Worm (Caenorhabditis elegans) whole organism, L4 larva: ENCODE measurements around the gene asns-1.

Experiments
- F37D6.2 ChIP-seq: sonication (generic microtip); optimal IDR thresholded peaks from 2 replicates; lab custom pipeline; 2016; ENCODE audit warnings: mild to moderate bottlenecking, missing genetic modification characterization, missing compliant biosample characterization
- F44E2.7 ChIP-seq: fragments of 200-800 bp; sonication (Bioruptor generic); IDR thresholded peaks from 2 replicates; pipeline ENCODE4 v2.1.2; 2022; ENCODE audit warnings: missing genetic modification characterization, missing compliant biosample characterization
- T26A8.4 ChIP-seq: fragments of 200-800 bp; sonication (Bioruptor generic); IDR thresholded peaks from 2 replicates; pipeline ENCODE4 v1.3.6; 2022; ENCODE audit warnings: missing genetic modification characterization, missing compliant biosample characterization
- Y48G9A.11 ChIP-seq: fragments of 200-800 bp; sonication (Bioruptor generic); IDR thresholded peaks from 2 replicates; pipeline ENCODE4 v1.3.6; 2022; ENCODE audit warnings: missing genetic modification reagents, missing genetic modification characterization, missing compliant biosample characterization
- Y5F2A.4 ChIP-seq: fragments of 200-800 bp; sonication (Bioruptor generic); optimal IDR thresholded peaks from 2 replicates; lab custom pipeline; 2018; ENCODE audit warnings: mild to moderate bottlenecking, missing genetic modification characterization, missing compliant biosample characterization
- Y75B8A.6 ChIP-seq: fragments of 200-800 bp; sonication (Bioruptor generic); IDR thresholded peaks from 2 replicates; pipeline ENCODE4 v1.3.6; 2022; ENCODE audit warnings: missing genetic modification reagents, missing genetic modification characterization, missing compliant biosample characterization
- ZK337.2 ChIP-seq: fragments of 200-800 bp; sonication (Bioruptor generic); IDR thresholded peaks from 2 replicates; pipeline ENCODE4 v1.3.6; 2022; ENCODE audit warnings: missing genetic modification reagents, missing genetic modification characterization, missing compliant biosample characterization
- ZK546.5 ChIP-seq, 2 experiments: sonication (generic microtip); optimal IDR thresholded peaks; 2 replicates each; lab custom pipeline; 2017; ENCODE audit warnings: missing biosample characterization in 2 of 2, missing genetic modification characterization in 2 of 2
- ama-1 ChIP-seq: fragments of 150-350 bp; optimal IDR thresholded peaks from 2 replicates; lab custom pipeline; 2014; ENCODE audit warnings: inconsistent platforms, mixed read lengths
- arid-1 ChIP-seq: fragments of 200-800 bp; sonication (Bioruptor generic); conservative IDR thresholded peaks from 2 replicates; pipeline ENCODE4 v1.3.6; 2022; ENCODE audit warnings: missing genetic modification reagents, missing genetic modification characterization, missing compliant biosample characterization
- ceh-44 ChIP-seq: fragments of 200-800 bp; sonication (Bioruptor generic); IDR thresholded peaks from 2 replicates; pipeline ENCODE4 v1.3.6; 2022; ENCODE audit warnings: missing genetic modification reagents, missing genetic modification characterization, missing compliant biosample characterization
- ceh-62 ChIP-seq: sonication (generic microtip); optimal IDR thresholded peaks from 2 replicates; lab custom pipeline; 2017; ENCODE audit warnings: missing biosample characterization, missing genetic modification characterization
- ces-1 ChIP-seq: fragments of 150-350 bp; sonication (generic microtip); optimal IDR thresholded peaks from 4 replicates; lab custom pipeline; 2014; ENCODE audit warnings: missing biosample characterization, missing genetic modification reagents, missing genetic modification characterization
- ctbp-1 ChIP-seq: fragments of 200-800 bp; sonication (Bioruptor generic); IDR thresholded peaks from 2 replicates; pipeline ENCODE4 v1.3.6; 2022; ENCODE audit warnings: missing genetic modification reagents, missing genetic modification characterization, missing compliant biosample characterization
- daf-12 ChIP-seq: fragments of 150-350 bp; optimal IDR thresholded peaks from 2 replicates; lab custom pipeline; 2014; ENCODE audit warnings: missing biosample characterization, missing genetic modification reagents, missing genetic modification characterization
- daf-19 ChIP-seq: fragments of 200-800 bp; sonication (Bioruptor generic); conservative IDR thresholded peaks from 2 replicates; pipeline ENCODE4 v1.3.6; 2022; ENCODE audit warnings: missing genetic modification characterization, missing compliant biosample characterization
- daf-8 ChIP-seq: fragments of 200-800 bp; sonication (Bioruptor generic); IDR thresholded peaks from 2 replicates; pipeline ENCODE4 v1.3.6; 2022; ENCODE audit warnings: missing genetic modification characterization, missing compliant biosample characterization
- dmd-6 ChIP-seq: fragments of 200-800 bp; sonication (Bioruptor generic); IDR thresholded peaks from 2 replicates; pipeline ENCODE4 v1.3.6; 2022; ENCODE audit warnings: missing genetic modification reagents, missing genetic modification characterization, missing compliant biosample characterization
- dmd-9 ChIP-seq: fragments of 200-800 bp; sonication (Bioruptor generic); IDR thresholded peaks from 2 replicates; pipeline ENCODE4 v1.3.6; 2022; ENCODE audit warnings: missing genetic modification reagents, missing genetic modification characterization, missing compliant biosample characterization
- egl-43 ChIP-seq: fragments of 200-800 bp; sonication (Bioruptor generic); IDR thresholded peaks from 2 replicates; pipeline ENCODE4 v1.3.6; 2022; ENCODE audit warnings: missing genetic modification reagents, missing genetic modification characterization, missing compliant biosample characterization
- gei-8 ChIP-seq: fragments of 200-800 bp; sonication (Bioruptor generic); optimal IDR thresholded peaks from 2 replicates; lab custom pipeline; 2018; ENCODE audit warnings: mild to moderate bottlenecking, missing genetic modification characterization, missing compliant biosample characterization
- hif-1 ChIP-seq, 2 experiments: sonication (generic microtip); optimal IDR thresholded peaks; 2 replicates each; lab custom pipeline; 2016 to 2017; ENCODE audit warnings: missing compliant biosample characterization in 2 of 2, missing genetic modification characterization in 2 of 2, missing genetic modification reagents in 2 of 2, missing genotype in 2 of 2, mild to moderate bottlenecking in 1 of 2
- hlh-30 ChIP-seq: sonication (generic microtip); optimal IDR thresholded peaks from 2 replicates; lab custom pipeline; 2017; ENCODE audit warnings: antibody characterized with exemption, mild to moderate bottlenecking, missing genetic modification characterization, missing compliant biosample characterization; ENCODE audit not compliant: insufficient read depth
- hmg-1.1 ChIP-seq: fragments of 200-800 bp; sonication (Bioruptor generic); IDR thresholded peaks from 2 replicates; pipeline ENCODE4 v1.3.6; 2022; ENCODE audit warnings: missing genetic modification reagents, missing genetic modification characterization, missing compliant biosample characterization
- lin-1 ChIP-seq: fragments of 200-800 bp; sonication (Bioruptor generic); IDR thresholded peaks from 2 replicates; pipeline ENCODE4 v1.3.6; 2022; ENCODE audit warnings: missing genetic modification reagents, missing genetic modification characterization, missing compliant biosample characterization
- lin-13 ChIP-seq: fragments of 150-350 bp; optimal IDR thresholded peaks from 2 replicates; lab custom pipeline; 2014; ENCODE audit warnings: missing biosample characterization, missing genetic modification reagents, missing genetic modification characterization
- lin-29 ChIP-seq: fragments of 200-800 bp; sonication (Bioruptor generic); IDR thresholded peaks from 2 replicates; pipeline ENCODE4 v1.3.6; 2022; ENCODE audit warnings: missing genetic modification reagents, missing genetic modification characterization, missing compliant biosample characterization
- lin-39 ChIP-seq: fragments of 150-350 bp; optimal IDR thresholded peaks from 2 replicates; lab custom pipeline; 2014; ENCODE audit warnings: missing biosample characterization, missing genetic modification reagents, missing genetic modification characterization
- madf-5 ChIP-seq, 2 experiments: fragments of 200-800 bp; sonication (Bioruptor generic); IDR thresholded peaks; 2 replicates each; pipeline ENCODE4 v1.3.6; 2022; ENCODE audit warnings: missing compliant biosample characterization in 2 of 2, missing genetic modification characterization in 2 of 2
- mxl-2 ChIP-seq: fragments of 200-800 bp; sonication (Bioruptor generic); conservative IDR thresholded peaks from 2 replicates; pipeline ENCODE4 v1.3.6; 2022; ENCODE audit warnings: missing genetic modification reagents, missing genetic modification characterization, missing compliant biosample characterization
- nhr-102 ChIP-seq: sonication (generic microtip); optimal IDR thresholded peaks from 2 replicates; lab custom pipeline; 2016; ENCODE audit warnings: mild to moderate bottlenecking, missing genetic modification characterization, moderate library complexity, missing compliant biosample characterization
- nhr-111 ChIP-seq: fragments of 200-800 bp; sonication (Bioruptor generic); optimal IDR thresholded peaks from 2 replicates; lab custom pipeline; 2018; ENCODE audit warnings: mild to moderate bottlenecking, missing genetic modification characterization, missing compliant biosample characterization
- nhr-237 ChIP-seq: sonication (generic microtip); optimal IDR thresholded peaks from 2 replicates; lab custom pipeline; 2017; ENCODE audit warnings: missing biosample characterization, missing genetic modification characterization
- nhr-25 ChIP-seq: sonication (generic microtip); optimal IDR thresholded peaks from 2 replicates; lab custom pipeline; 2017; ENCODE audit warnings: missing genetic modification characterization, mild to moderate bottlenecking, missing compliant biosample characterization, antibody characterized with exemption, moderate library complexity, borderline replicate concordance; ENCODE audit not compliant: insufficient read depth
- nhr-41 ChIP-seq: fragments of 200-800 bp; sonication (Bioruptor generic); IDR thresholded peaks from 2 replicates; pipeline ENCODE4 v1.3.6; 2022; ENCODE audit warnings: missing genetic modification reagents, missing genetic modification characterization, missing compliant biosample characterization
- nhr-76 ChIP-seq: fragments of 150-350 bp; optimal IDR thresholded peaks from 2 replicates; lab custom pipeline; 2014; ENCODE audit warnings: missing biosample characterization, missing genetic modification characterization
- pha-4 ChIP-seq, 2 experiments: fragments of 150-350 bp in 1 of 2; fragments of 200-800 bp in 1 of 2; sonication (Bioruptor generic) in 1 of 2; IDR thresholded peaks in 1 of 2; optimal IDR thresholded peaks in 1 of 2; 2 replicates each; pipeline versions ENCODE4 v1.3.6 to Lab custom; 2014 to 2022; ENCODE audit warnings: missing genetic modification characterization in 2 of 2, missing genetic modification reagents in 2 of 2, missing biosample characterization in 1 of 2, missing compliant biosample characterization in 1 of 2
- rbr-2 ChIP-seq: sonication (generic microtip); optimal IDR thresholded peaks from 2 replicates; lab custom pipeline; 2016; ENCODE audit warnings: missing genotype, missing genetic modification characterization, missing compliant biosample characterization
- saeg-2 ChIP-seq: fragments of 200-800 bp; sonication (Bioruptor generic); IDR thresholded peaks from 2 replicates; pipeline ENCODE4 v1.3.6; 2022; ENCODE audit warnings: missing genetic modification reagents, missing genetic modification characterization, missing compliant biosample characterization
- set-16 ChIP-seq: fragments of 200-800 bp; sonication (Bioruptor generic); IDR thresholded peaks from 2 replicates; pipeline ENCODE4 v1.3.6; 2022; ENCODE audit warnings: missing genetic modification reagents, missing genetic modification characterization, missing compliant biosample characterization
- skn-1 ChIP-seq: fragments of 150-350 bp; optimal IDR thresholded peaks from 2 replicates; lab custom pipeline; 2014; ENCODE audit warnings: missing biosample characterization, missing genetic modification characterization
- snpc-1.2 ChIP-seq: fragments of 200-800 bp; sonication (Bioruptor generic); IDR thresholded peaks from 2 replicates; pipeline ENCODE4 v1.3.6; 2022; ENCODE audit warnings: missing genetic modification reagents, missing genetic modification characterization, missing compliant biosample characterization
- spr-1 ChIP-seq: sonication (generic microtip); optimal IDR thresholded peaks from 2 replicates; lab custom pipeline; 2016; ENCODE audit warnings: mild to moderate bottlenecking, missing genetic modification characterization, missing compliant biosample characterization
- spr-3 ChIP-seq: fragments of 200-800 bp; sonication (Bioruptor generic); optimal IDR thresholded peaks from 2 replicates; lab custom pipeline; 2018; ENCODE audit warnings: mild to moderate bottlenecking, missing genetic modification characterization, missing compliant biosample characterization
- unc-130 ChIP-seq: sonication (generic microtip); optimal IDR thresholded peaks from 2 replicates; lab custom pipeline; 2016; ENCODE audit warnings: missing genetic modification reagents, missing genetic modification characterization, missing compliant biosample characterization
- unc-39 ChIP-seq: sonication (generic microtip); optimal IDR thresholded peaks from 2 replicates; lab custom pipeline; 2017; ENCODE audit warnings: missing biosample characterization, missing genetic modification characterization
- zfp-3 ChIP-seq: fragments of 200-800 bp; sonication (Bioruptor generic); conservative IDR thresholded peaks from 2 replicates; pipeline ENCODE4 v1.3.6; 2022; ENCODE audit warnings: missing genetic modification reagents, missing genetic modification characterization, missing compliant biosample characterization
- zip-11 ChIP-seq: fragments of 200-800 bp; sonication (Bioruptor generic); IDR thresholded peaks from 2 replicates; pipeline ENCODE4 v1.3.6; 2022; ENCODE audit warnings: missing genetic modification characterization, missing compliant biosample characterization
- zip-2 ChIP-seq: fragments of 150-350 bp; optimal IDR thresholded peaks from 2 replicates; lab custom pipeline; 2014; ENCODE audit warnings: missing biosample characterization, missing genetic modification characterization
- ztf-7 ChIP-seq: fragments of 150-350 bp; optimal IDR thresholded peaks from 2 replicates; lab custom pipeline; 2014; ENCODE audit warnings: missing biosample characterization, missing genetic modification characterization

Gene asns-1

DNA sequence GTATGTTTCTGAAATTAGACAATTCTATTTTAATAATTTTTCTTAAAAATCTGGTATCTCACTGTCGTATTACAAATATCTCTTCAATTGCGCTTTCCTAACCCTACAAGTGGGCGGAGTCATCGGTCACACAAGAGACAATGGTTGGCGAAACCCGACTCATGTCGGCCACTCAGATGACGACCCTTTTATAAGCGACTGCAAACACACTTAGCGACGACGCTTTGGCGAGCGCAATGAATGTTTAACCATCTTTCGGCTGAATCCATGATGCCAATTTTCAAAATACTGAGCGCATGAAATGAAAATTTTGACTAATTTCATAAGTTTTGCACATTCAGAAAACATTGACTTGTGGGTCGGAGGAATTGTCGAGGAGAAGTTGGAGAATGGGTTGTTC, 45.6 kb upstream of the asns-1 start (continued):
- peak; percentile 92; the same call in 1 of the 2 replicates for TF ChIP-seq dmd-6
- TF ChIP-seq zfp-3 (GFP tag; lab: Robert Waterston, UW): peak; percentile 93
- peak; percentile 99 for TF ChIP-seq Y75B8A.6
- TF ChIP-seq ctbp-1 (GFP tag; lab: Robert Waterston, UW): peak; percentile 99
- peak; percentile 100 for TF ChIP-seq nhr-41
- TF ChIP-seq unc-39 (tag; lab: Kevin White, UChicago): no peak
- peak; percentile 96 for TF ChIP-seq ceh-44 (GFP tag; lab: Robert Waterston, UW)
- peak; percentile 81 for TF ChIP-seq hif-1 (tag; optimal IDR thresholded peaks at IDR 0.05; lab: Kevin White, UChicago)
- peak; percentile 99 for TF ChIP-seq spr-3 (GFP tag; lab: Kevin White, UChicago)
- peak; percentile 30 for TF ChIP-seq nhr-25 (tag; lab: Kevin White, UChicago)
- TF ChIP-seq daf-12 (tag; lab: Kevin White, UChicago): no peak
- no peak for TF ChIP-seq ZK546.5 (tag; optimal IDR thresholded peaks at IDR 0.05; lab: Kevin White, UChicago)
- peak; percentile 97 for TF ChIP-seq dmd-9 (GFP tag; lab: Robert Waterston, UW)
- TF ChIP-seq ZK337.2 (GFP tag; lab: Robert Waterston, UW): peak; percentile 98
- peak; percentile 74 for TF ChIP-seq ces-1
- TF ChIP-seq snpc-1.2: peak; percentile 98
- TF ChIP-seq F37D6.2 (tag; lab: Kevin White, UChicago): peak; percentile 91
- TF ChIP-seq nhr-102 (tag; lab: Kevin White, UChicago): peak; percentile 97
- TF ChIP-seq Y48G9A.11 (GFP tag; lab: Robert Waterston, UW): peak; percentile 95
- peak; percentile 97 for TF ChIP-seq spr-1 (tag; lab: Kevin White, UChicago)
- no peak for TF ChIP-seq nhr-237 (tag; lab: Kevin White, UChicago)
- TF ChIP-seq lin-29 (GFP tag; lab: Robert Waterston, UW): peak; percentile 96
- peak; percentile 99 for TF ChIP-seq hmg-1.1
- TF ChIP-seq egl-43 (GFP tag; lab: Robert Waterston, UW): peak; percentile 100
- peak; percentile 98 for TF ChIP-seq Y5F2A.4
- TF ChIP-seq ama-1 (lab: Kevin White, UChicago): no peak
- peak; percentile 95 for TF ChIP-seq mxl-2
- TF ChIP-seq nhr-76 (tag; lab: Kevin White, UChicago): no peak
- no peak; the same call in 1 of the 2 replicates for TF ChIP-seq set-16 (GFP tag; lab: Robert Waterston, UW)
- TF ChIP-seq lin-13 (GFP tag; lab: Kevin White, UChicago): peak; percentile 78
- peak; percentile 99 for TF ChIP-seq arid-1
- no peak for TF ChIP-seq skn-1 (tag; lab: Kevin White, UChicago)
- no peak for TF ChIP-seq lin-39 (tag; lab: Kevin White, UChicago)
- peak; percentile 98 for TF ChIP-seq daf-8 (GFP tag; lab: Robert Waterston, UW)
- TF ChIP-seq ceh-62 (tag; lab: Kevin White, UChicago): no peak
- TF ChIP-seq T26A8.4: peak; percentile 99
- TF ChIP-seq saeg-2 (GFP tag; lab: Robert Waterston, UW): peak; percentile 99
- TF ChIP-seq madf-5 (GFP tag; IDR thresholded peaks at IDR 0.05; lab: Robert Waterston, UW): peak in 1 of 2 experiments; percentile 99
- peak; percentile 100 for TF ChIP-seq gei-8 (GFP tag; lab: Kevin White, UChicago)
- peak; percentile 70 for TF ChIP-seq hlh-30 (tag; lab: Kevin White, UChicago)
- peak; percentile 94 for TF ChIP-seq unc-130
- TF ChIP-seq zip-11 (GFP tag; lab: Robert Waterston, UW): peak; percentile 92
- peak; percentile 100 for TF ChIP-seq daf-19 (GFP tag; lab: Robert Waterston, UW)
- TF ChIP-seq F44E2.7 (GFP tag; lab: Robert Waterston, UW): peak; percentile 100
- peak; percentile 95 for TF ChIP-seq ztf-7 (tag; lab: Kevin White, UChicago)
- TF ChIP-seq zip-2 (tag; lab: Kevin White, UChicago): peak; percentile 66
- peak; percentile 96 for TF ChIP-seq rbr-2 (tag; lab: Kevin White, UChicago)
- peak; percentile 99 for TF ChIP-seq pha-4 (GFP tag; IDR thresholded peaks at IDR 0.05; lab: Robert Waterston, UW)
- TF ChIP-seq pha-4 (tag; optimal IDR thresholded peaks at IDR 0.05; lab: Kevin White, UChicago): no peak
- peak; percentile 100 for TF ChIP-seq nhr-111 (GFP tag; lab: Kevin White, UChicago)
- peak; percentile 99 for TF ChIP-seq lin-1
